Fruit fly (Drosophila melanogaster) whole organism, adult: Measurements from ENCODE around the gene pum.

ENCODE experiments used
- Clk ChIP-seq: fragments of 200-800 bp; sonication (Bioruptor generic); optimal IDR thresholded peaks from 2 replicates; lab custom pipeline; 2017; ENCODE audit warnings: missing biosample characterization, missing genetic modification characterization
- cic ChIP-seq: fragments of 200-800 bp; sonication (Bioruptor generic); optimal IDR thresholded peaks from 2 replicates; lab custom pipeline; 2017; ENCODE audit warnings: missing biosample characterization, mild to moderate bottlenecking, missing genetic modification characterization, moderate library complexity

- TF ChIP-seq cic (GFP tag; lab: Kevin White, UChicago): peak; percentile 18
- TF ChIP-seq Clk (GFP tag; lab: Kevin White, UChicago): no peak
Measured at dm6 chr3R:9266765-9267164, 29.3 kb upstream of the pum start, which contains the start of the genes TrpRS and Vps16A.
